Fruit fly (Drosophila melanogaster) whole organism, prepupa: ENCODE results near the gene CG32819.

Source experiments
- Blimp-1 ChIP-seq: fragments of 200-800 bp; sonication (Bioruptor generic); optimal IDR thresholded peaks from 3 replicates; lab custom pipeline; 2017; ENCODE audit warnings: missing biosample characterization, missing genetic modification characterization, mild to moderate bottlenecking, moderate library complexity, missing genetic modification reagents
- CG11762 ChIP-seq: fragments of 200-800 bp; sonication (Bioruptor generic); optimal IDR thresholded peaks from 3 replicates; lab custom pipeline; 2016; ENCODE audit warnings: missing biosample characterization, missing genetic modification characterization; ENCODE audit not compliant: insufficient read depth
- CG15336 ChIP-seq: fragments of 200-800 bp; sonication (Bioruptor generic); IDR thresholded peaks from 2 replicates; pipeline ENCODE4 v1.3.6; 2022; ENCODE audit warnings: missing biosample characterization, missing genetic modification characterization
- CG16779 ChIP-seq: fragments of 200-800 bp; sonication (Bioruptor generic); optimal IDR thresholded peaks from 3 replicates; lab custom pipeline; 2017; ENCODE audit warnings: missing biosample characterization, mild to moderate bottlenecking, missing genetic modification characterization
- CG6854 ChIP-seq: fragments of 200-800 bp; sonication (Bioruptor generic); optimal IDR thresholded peaks from 2 replicates; lab custom pipeline; 2017; ENCODE audit warnings: missing biosample characterization, mild to moderate bottlenecking, missing genetic modification characterization
- Eip78C ChIP-seq: fragments of 200-800 bp; sonication (Bioruptor generic); peaks from one replicate; lab custom pipeline; 2016; ENCODE audit warnings: missing biosample characterization, missing genetic modification characterization
- Hr4 ChIP-seq: fragments of 200-800 bp; sonication (Bioruptor generic); optimal IDR thresholded peaks from 3 replicates; lab custom pipeline; 2016; ENCODE audit warnings: missing biosample characterization, missing genetic modification characterization

DNA sequence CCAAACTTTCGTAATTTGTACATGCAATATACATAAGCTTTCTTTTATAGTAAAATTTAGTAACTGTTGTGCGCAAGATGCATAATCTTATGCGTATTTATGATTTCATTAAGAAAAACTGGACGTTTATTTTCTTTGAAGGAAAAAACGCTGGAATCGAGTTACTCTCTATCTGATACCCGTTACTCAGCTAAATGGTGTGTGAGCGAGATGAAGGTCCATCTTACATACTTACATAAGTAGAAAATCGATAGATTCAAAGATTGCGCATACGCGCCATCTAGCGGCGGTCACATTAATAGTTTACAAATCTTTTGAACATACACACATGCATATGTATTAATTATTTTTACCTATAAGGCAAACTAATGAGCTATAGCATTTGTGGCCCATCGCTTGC lies 15.4 kb downstream of the CG32819 start:
- TF ChIP-seq CG11762 (GFP tag; lab: Kevin White, UChicago), result no peak
- TF ChIP-seq CG6854, result no peak
- TF ChIP-seq Eip78C, result no peak
- TF ChIP-seq Blimp-1 (GFP tag; lab: Kevin White, UChicago), result no peak
- TF ChIP-seq CG16779, result no peak
- no peak for TF ChIP-seq Hr4
- TF ChIP-seq CG15336 (GFP tag; lab: Robert Waterston, UW), result no peak
